Worm (Caenorhabditis elegans): Measurements from ENCODE around the gene kin-19.

The kin-19 gene

ce11 chrIII:4088338-4088918, 2.0 kb upstream of the kin-19 start:
- no peak for TF ChIP-seq sea-1 (GFP tag; conservative IDR thresholded peaks at IDR 0.05)
- TF ChIP-seq hmbx-1 (tag; optimal IDR thresholded peaks at IDR 0.05): no peak
- no peak for TF ChIP-seq hnd-1 (tag; optimal IDR thresholded peaks at IDR 0.05)
- TF ChIP-seq scrt-1 (GFP tag; IDR thresholded peaks at IDR 0.05): no peak
- TF ChIP-seq ets-7 (tag; optimal IDR thresholded peaks at IDR 0.05): no peak
- no peak for TF ChIP-seq hmg-4 (GFP tag; optimal IDR thresholded peaks at IDR 0.05)
- TF ChIP-seq tbx-37 (GFP tag; conservative IDR thresholded peaks at IDR 0.05): no peak

- TF ChIP-seq tra-4 (tag; optimal IDR thresholded peaks at IDR 0.05) (no peak), hnd-1 (tag; optimal IDR thresholded peaks at IDR 0.05) (no peak), F13C5.2 (tag; optimal IDR thresholded peaks at IDR 0.05) (peak; percentile 50), B0310.2 (tag; optimal IDR thresholded peaks at IDR 0.05) (no peak), ceh-13 (GFP tag; optimal IDR thresholded peaks at IDR 0.05) (no peak), ets-7 (tag; optimal IDR thresholded peaks at IDR 0.05) (no peak), sea-1 (GFP tag; conservative IDR thresholded peaks at IDR 0.05) (no peak), flt-1 (GFP tag; IDR thresholded peaks at IDR 0.05) (no peak), ceh-36 (tag; optimal IDR thresholded peaks at IDR 0.05) (no peak), scrt-1 (GFP tag; IDR thresholded peaks at IDR 0.05) (no peak), aly-1 (tag; optimal IDR thresholded peaks at IDR 0.05) (no peak), pes-1 (GFP tag; IDR thresholded peaks at IDR 0.05) (no peak), tbx-37 (GFP tag; conservative IDR thresholded peaks at IDR 0.05) (no peak), hmbx-1 (tag; optimal IDR thresholded peaks at IDR 0.05) (no peak), ama-1 (optimal IDR thresholded peaks at IDR 0.05) (no peak), hmg-4 (GFP tag; optimal IDR thresholded peaks at IDR 0.05) (peak; percentile 53), tbx-11 (GFP tag; IDR thresholded peaks at IDR 0.05) (no peak)
These were observed 1.1 kb upstream of the kin-19 start for ce11 chrIII:4087565-4087964.

ce11 chrIII:4087064-4087463, 628 bp upstream of the kin-19 start:
- no peak for TF ChIP-seq ama-1 (optimal IDR thresholded peaks at IDR 0.05)
- TF ChIP-seq flt-1 (GFP tag; IDR thresholded peaks at IDR 0.05): no peak
- TF ChIP-seq tbx-37 (GFP tag; conservative IDR thresholded peaks at IDR 0.05): no peak
- TF ChIP-seq F13C5.2 (tag; optimal IDR thresholded peaks at IDR 0.05): no peak
- TF ChIP-seq pes-1 (GFP tag; IDR thresholded peaks at IDR 0.05): no peak
- no peak for TF ChIP-seq tra-4 (tag; optimal IDR thresholded peaks at IDR 0.05)
- TF ChIP-seq hmbx-1 (tag; optimal IDR thresholded peaks at IDR 0.05): no peak
- no peak for TF ChIP-seq hmg-4 (GFP tag; optimal IDR thresholded peaks at IDR 0.05)
- TF ChIP-seq B0310.2 (tag; optimal IDR thresholded peaks at IDR 0.05): no peak
- TF ChIP-seq ets-7 (tag; optimal IDR thresholded peaks at IDR 0.05): no peak
- no peak for TF ChIP-seq scrt-1 (GFP tag; IDR thresholded peaks at IDR 0.05)
- TF ChIP-seq ceh-13 (GFP tag; optimal IDR thresholded peaks at IDR 0.05): no peak
- TF ChIP-seq aly-1 (tag; optimal IDR thresholded peaks at IDR 0.05): no peak
- no peak for TF ChIP-seq sea-1 (GFP tag; conservative IDR thresholded peaks at IDR 0.05)
- no peak for TF ChIP-seq tbx-11 (GFP tag; IDR thresholded peaks at IDR 0.05)
- TF ChIP-seq ceh-36 (tag; optimal IDR thresholded peaks at IDR 0.05): no peak
- TF ChIP-seq hnd-1 (tag; optimal IDR thresholded peaks at IDR 0.05): no peak

ce11 chrIII:4085657-4086056, 779 bp downstream of the kin-19 start:
- TF ChIP-seq flt-1 (GFP tag; IDR thresholded peaks at IDR 0.05) (no peak), pes-1 (GFP tag; IDR thresholded peaks at IDR 0.05) (no peak)

- TF ChIP-seq flt-1 (GFP tag; IDR thresholded peaks at IDR 0.05) (no peak), sea-1 (GFP tag; conservative IDR thresholded peaks at IDR 0.05) (no peak), ceh-13 (GFP tag; optimal IDR thresholded peaks at IDR 0.05) (no peak), tra-4 (tag; optimal IDR thresholded peaks at IDR 0.05) (no peak), pes-1 (GFP tag; IDR thresholded peaks at IDR 0.05) (no peak), B0310.2 (tag; optimal IDR thresholded peaks at IDR 0.05) (no peak), F13C5.2 (tag; optimal IDR thresholded peaks at IDR 0.05) (no peak), hmbx-1 (tag; optimal IDR thresholded peaks at IDR 0.05) (no peak), tbx-11 (GFP tag; IDR thresholded peaks at IDR 0.05) (no peak), ama-1 (optimal IDR thresholded peaks at IDR 0.05) (no peak)
These were observed 3.0 kb downstream of the kin-19 start for ce11 chrIII:4083429-4083828.

- no peak for TF ChIP-seq F13C5.2 (tag; optimal IDR thresholded peaks at IDR 0.05)
- no peak for TF ChIP-seq tbx-37 (GFP tag; conservative IDR thresholded peaks at IDR 0.05)
- no peak for TF ChIP-seq ama-1 (optimal IDR thresholded peaks at IDR 0.05)
- no peak for TF ChIP-seq scrt-1 (GFP tag; IDR thresholded peaks at IDR 0.05)
- no peak for TF ChIP-seq hnd-1 (tag; optimal IDR thresholded peaks at IDR 0.05)
- no peak for TF ChIP-seq ets-7 (tag; optimal IDR thresholded peaks at IDR 0.05)
- TF ChIP-seq B0310.2 (tag; optimal IDR thresholded peaks at IDR 0.05): no peak
- TF ChIP-seq ceh-13 (GFP tag; optimal IDR thresholded peaks at IDR 0.05): no peak
- TF ChIP-seq pes-1 (GFP tag; IDR thresholded peaks at IDR 0.05): no peak
- TF ChIP-seq flt-1 (GFP tag; IDR thresholded peaks at IDR 0.05): no peak
- no peak for TF ChIP-seq hmbx-1 (tag; optimal IDR thresholded peaks at IDR 0.05)
- no peak for TF ChIP-seq sea-1 (GFP tag; conservative IDR thresholded peaks at IDR 0.05)
- TF ChIP-seq tra-4 (tag; optimal IDR thresholded peaks at IDR 0.05): no peak
These were observed 16.2 kb downstream of the kin-19 start for ce11 chrIII:4070239-4070638.

ce11 chrIII:4068120-4068519, 18.3 kb downstream of the kin-19 start:
- TF ChIP-seq tbx-37 (GFP tag; conservative IDR thresholded peaks at IDR 0.05): no peak
- no peak for TF ChIP-seq hmbx-1 (tag; optimal IDR thresholded peaks at IDR 0.05)
- no peak for TF ChIP-seq tra-4 (tag; optimal IDR thresholded peaks at IDR 0.05)
- TF ChIP-seq scrt-1 (GFP tag; IDR thresholded peaks at IDR 0.05): no peak
- TF ChIP-seq pes-1 (GFP tag; IDR thresholded peaks at IDR 0.05): no peak
- TF ChIP-seq tbx-11 (GFP tag; IDR thresholded peaks at IDR 0.05): no peak
- no peak for TF ChIP-seq hnd-1 (tag; optimal IDR thresholded peaks at IDR 0.05)
- no peak for TF ChIP-seq flt-1 (GFP tag; IDR thresholded peaks at IDR 0.05)

- TF ChIP-seq tra-4 (tag; optimal IDR thresholded peaks at IDR 0.05) (no peak), ceh-36 (tag; optimal IDR thresholded peaks at IDR 0.05) (no peak), hmg-4 (GFP tag; optimal IDR thresholded peaks at IDR 0.05) (no peak), tbx-37 (GFP tag; conservative IDR thresholded peaks at IDR 0.05) (no peak), ceh-13 (GFP tag; optimal IDR thresholded peaks at IDR 0.05) (no peak), pes-1 (GFP tag; IDR thresholded peaks at IDR 0.05) (no peak), hmbx-1 (tag; optimal IDR thresholded peaks at IDR 0.05) (no peak), ama-1 (optimal IDR thresholded peaks at IDR 0.05) (no peak), sea-1 (GFP tag; conservative IDR thresholded peaks at IDR 0.05) (no peak), B0310.2 (tag; optimal IDR thresholded peaks at IDR 0.05) (no peak), flt-1 (GFP tag; IDR thresholded peaks at IDR 0.05) (no peak), tbx-11 (GFP tag; IDR thresholded peaks at IDR 0.05) (no peak), hnd-1 (tag; optimal IDR thresholded peaks at IDR 0.05) (no peak), aly-1 (tag; optimal IDR thresholded peaks at IDR 0.05) (no peak), ets-7 (tag; optimal IDR thresholded peaks at IDR 0.05) (no peak), F13C5.2 (tag; optimal IDR thresholded peaks at IDR 0.05) (no peak), scrt-1 (GFP tag; IDR thresholded peaks at IDR 0.05) (no peak)
These were observed 20.1 kb downstream of the kin-19 start, which contains the start of gene unc-79 for ce11 chrIII:4066333-4066732. Gene unc-79, plus strand, starts transcription at chrIII:4066633.

Measured in whole organism, early embryonic.